Fruit fly (Drosophila melanogaster) Kc167 (cell line): Measurements from ENCODE around the gene sofe.

Experiments used
- Myc ChIP-seq: fragments of >200 bp; optimal IDR thresholded peaks from 2 replicates; lab custom pipeline; 2017; ENCODE audit warnings: missing external identifiers
- h ChIP-seq: fragments of >200 bp; optimal IDR thresholded peaks from 3 replicates; lab custom pipeline; 2018; ENCODE audit warnings: missing external identifiers
- psq ChIP-seq: fragments of >200 bp; optimal IDR thresholded peaks from 2 replicates; lab custom pipeline; 2017; ENCODE audit warnings: missing external identifiers
- ttk ChIP-seq: sonication (Bioruptor generic); optimal IDR thresholded peaks from 2 replicates; lab custom pipeline; 2017; ENCODE audit warnings: missing external identifiers

dm6 chrX:10814832-10815372, 42.3 kb downstream of the sofe start:
- TF ChIP-seq h (lab: Kevin White, UChicago) (no peak), psq (lab: Kevin White, UChicago) (no peak), Myc (lab: Kevin White, UChicago) (no peak), ttk (lab: Kevin White, UChicago) (no peak)
